Worm (Caenorhabditis elegans) whole organism, L1 larva: Measurements from ENCODE around the gene lurp-4.

ENCODE experiments used
- Y116A8C.19 ChIP-seq: sonication (generic microtip); optimal IDR thresholded peaks from 2 replicates; lab custom pipeline; 2016; ENCODE audit warnings: missing compliant biosample characterization, missing genetic modification characterization, borderline replicate concordance
- blmp-1 ChIP-seq: fragments of 150-350 bp; optimal IDR thresholded peaks from 2 replicates; lab custom pipeline; 2014; ENCODE audit warnings: missing biosample characterization, missing genetic modification characterization
- egl-27 ChIP-seq, 2 experiments: fragments of 150-350 bp in 1 of 2; sonication (generic microtip); optimal IDR thresholded peaks; 3 replicates each; lab custom pipeline; 2017 to 2018; ENCODE audit warnings: missing biosample characterization in 2 of 2, missing genetic modification characterization in 2 of 2, missing genetic modification reagents in 2 of 2
- fkh-8 ChIP-seq: sonication (generic microtip); optimal IDR thresholded peaks from 2 replicates; lab custom pipeline; 2016; ENCODE audit warnings: mild to moderate bottlenecking, missing genetic modification characterization, missing compliant biosample characterization
- mdl-1 ChIP-seq, 2 experiments: fragments of 150-350 bp; optimal IDR thresholded peaks; 2 replicates each; lab custom pipeline; 2014 to 2017; ENCODE audit warnings: missing biosample characterization in 2 of 2, missing genetic modification characterization in 2 of 2, inconsistent platforms in 1 of 2
- mep-1 ChIP-seq: fragments of 150-350 bp; optimal IDR thresholded peaks from 2 replicates; lab custom pipeline; 2014; ENCODE audit warnings: missing biosample characterization, missing genetic modification characterization
- nhr-12 ChIP-seq: sonication (generic microtip); optimal IDR thresholded peaks from 2 replicates; lab custom pipeline; 2017; ENCODE audit warnings: missing biosample characterization, missing genetic modification characterization
- nhr-76 ChIP-seq: sonication (generic microtip); optimal IDR thresholded peaks from 2 replicates; lab custom pipeline; 2017; ENCODE audit warnings: missing biosample characterization, missing genetic modification characterization
- nhr-77 ChIP-seq: fragments of 150-350 bp; optimal IDR thresholded peaks from 2 replicates; lab custom pipeline; 2014; ENCODE audit warnings: missing biosample characterization, missing genetic modification characterization
- pqm-1 ChIP-seq: sonication (generic microtip); optimal IDR thresholded peaks from 3 replicates; lab custom pipeline; 2017; ENCODE audit warnings: missing biosample characterization, missing genetic modification characterization
- zag-1 ChIP-seq: fragments of 150-350 bp; optimal IDR thresholded peaks from 2 replicates; lab custom pipeline; 2014; ENCODE audit warnings: missing biosample characterization, missing genetic modification characterization

- TF ChIP-seq fkh-8 (tag; lab: Kevin White, UChicago) (no peak), mdl-1 (tag; optimal IDR thresholded peaks at IDR 0.05; lab: Kevin White, UChicago) (no peak), nhr-77 (no peak), blmp-1 (no peak), zag-1 (tag; lab: Kevin White, UChicago) (no peak), nhr-12 (no peak), egl-27 (tag; optimal IDR thresholded peaks at IDR 0.05; lab: Kevin White, UChicago) (no peak), nhr-76 (tag; lab: Kevin White, UChicago) (no peak), mep-1 (tag; lab: Kevin White, UChicago) (no peak), Y116A8C.19 (tag; lab: Kevin White, UChicago) (no peak), pqm-1 (tag; lab: Kevin White, UChicago) (peak; percentile 44)
Observed at ce11 chrV:13137955-13138354, 45.5 kb downstream of the lurp-4 start, which contains the start of gene clec-41.
